Fruit fly (Drosophila melanogaster): Measurements from ENCODE around the gene chico.

The chico gene

DNA sequence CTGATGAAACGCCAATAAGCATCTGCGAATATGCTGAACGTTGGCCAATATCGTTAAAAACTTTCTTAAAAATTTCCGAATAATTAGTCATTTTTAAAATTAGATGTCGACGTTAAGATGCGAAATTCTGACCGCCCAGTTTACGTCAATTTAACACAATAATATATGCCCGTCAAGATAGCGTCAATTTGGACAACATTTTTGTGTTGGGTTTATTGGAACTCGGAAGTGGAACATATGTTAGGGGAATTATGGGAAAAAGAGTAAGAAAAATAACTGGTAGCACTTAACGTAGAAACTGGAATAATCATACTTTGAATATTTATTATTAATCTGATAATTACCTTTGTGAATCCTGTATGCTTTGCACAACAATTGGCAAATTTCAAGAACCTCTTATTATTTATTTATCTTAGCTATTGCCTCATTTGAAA is 8.9 kb upstream of the chico start, which contains the start of gene CG5676 (continued):
- no peak for TF ChIP-seq CG16815 (GFP tag; optimal IDR thresholded peaks at IDR 0.05)
- no peak for TF ChIP-seq CG6272 (GFP tag; IDR thresholded peaks at IDR 0.05)
- TF ChIP-seq cwo (GFP tag; optimal IDR thresholded peaks at IDR 0.05): no peak
- no peak for TF ChIP-seq lmd (GFP tag; IDR thresholded peaks at IDR 0.05)
- no peak for TF ChIP-seq unc-4 (GFP tag; IDR thresholded peaks at IDR 0.05; ENCODE audit: partially characterized antibody)
- TF ChIP-seq Neu2 (GFP tag; optimal IDR thresholded peaks at IDR 0.05; ENCODE audit: borderline replicate concordance): no peak
- TF ChIP-seq nmo (GFP tag; optimal IDR thresholded peaks at IDR 0.05): peak; percentile 39
- no peak for TF ChIP-seq en (GFP tag; optimal IDR thresholded peaks at IDR 0.05)
- TF ChIP-seq CG6254 (GFP tag; optimal IDR thresholded peaks at IDR 0.05): no peak
- TF ChIP-seq CoRest (tag; optimal IDR thresholded peaks at IDR 0.05): no peak
- no peak for TF ChIP-seq Bteb2 (GFP tag; optimal IDR thresholded peaks at IDR 0.05)
- TF ChIP-seq CG17385 (GFP tag; optimal IDR thresholded peaks at IDR 0.05): no peak
- no peak for TF ChIP-seq sens-2 (GFP tag; IDR thresholded peaks at IDR 0.05)
- no peak for TF ChIP-seq NC2β (GFP tag; optimal IDR thresholded peaks at IDR 0.05)
- TF ChIP-seq CG12942 (GFP tag; optimal IDR thresholded peaks at IDR 0.05): no peak
- TF ChIP-seq bowl (GFP tag; IDR thresholded peaks at IDR 0.05): no peak
- no peak for TF ChIP-seq zen2 (GFP tag; IDR thresholded peaks at IDR 0.05; ENCODE audit: partially characterized antibody)
- no peak for TF ChIP-seq CG17186 (GFP tag; optimal IDR thresholded peaks at IDR 0.05)
- TF ChIP-seq CG2712 (tag; optimal IDR thresholded peaks at IDR 0.05): no peak
- TF ChIP-seq HmgZ (tag; optimal IDR thresholded peaks at IDR 0.05): no peak
- TF ChIP-seq sr (GFP tag; IDR thresholded peaks at IDR 0.05): no peak
- peak; percentile 56 for TF ChIP-seq zen (tag; optimal IDR thresholded peaks at IDR 0.05)
- no peak for TF ChIP-seq fd102C (GFP tag; optimal IDR thresholded peaks at IDR 0.05)
- no peak for TF ChIP-seq Sry-β (GFP tag; optimal IDR thresholded peaks at IDR 0.05)
- peak; percentile 23 for TF ChIP-seq CG7271 (tag; optimal IDR thresholded peaks at IDR 0.05)

- TF ChIP-seq Scr (GFP tag; IDR thresholded peaks at IDR 0.05; ENCODE audit: partially characterized antibody) (peak; percentile 47; the same call in 1 of the 2 replicates), nerfin-1 (tag; optimal IDR thresholded peaks at IDR 0.05) (peak; percentile 43), stwl (tag; optimal IDR thresholded peaks at IDR 0.05) (peak; percentile 1), CG2116 (GFP tag; optimal IDR thresholded peaks at IDR 0.05) (peak; percentile 71), Antp (GFP tag; optimal IDR thresholded peaks at IDR 0.05) (no peak), MESR4 (GFP tag; optimal IDR thresholded peaks at IDR 0.05) (peak; percentile 7), unc-4 (GFP tag; IDR thresholded peaks at IDR 0.05; ENCODE audit: partially characterized antibody) (peak; percentile 47; the same call in 1 of the 2 replicates), CoRest (tag; optimal IDR thresholded peaks at IDR 0.05) (no peak), CG30020 (tag; optimal IDR thresholded peaks at IDR 0.05) (peak; percentile 64), Side (GFP tag; optimal IDR thresholded peaks at IDR 0.05) (no peak), BEAF-32 (GFP tag; optimal IDR thresholded peaks at IDR 0.05) (peak; percentile 50), CG12155 (GFP tag; optimal IDR thresholded peaks at IDR 0.05) (no peak), Dll (GFP tag; IDR thresholded peaks at IDR 0.05; ENCODE audit: partially characterized antibody) (0 out of 4 replicates have a peak, but pooled peaks have one; percentile 12)
Measured at dm6 chr2L:10251592-10251991, 4.7 kb upstream of the chico start, which contains the start of gene Ror. Gene Ror (plus strand): TSS chr2L:10251843.

DNA sequence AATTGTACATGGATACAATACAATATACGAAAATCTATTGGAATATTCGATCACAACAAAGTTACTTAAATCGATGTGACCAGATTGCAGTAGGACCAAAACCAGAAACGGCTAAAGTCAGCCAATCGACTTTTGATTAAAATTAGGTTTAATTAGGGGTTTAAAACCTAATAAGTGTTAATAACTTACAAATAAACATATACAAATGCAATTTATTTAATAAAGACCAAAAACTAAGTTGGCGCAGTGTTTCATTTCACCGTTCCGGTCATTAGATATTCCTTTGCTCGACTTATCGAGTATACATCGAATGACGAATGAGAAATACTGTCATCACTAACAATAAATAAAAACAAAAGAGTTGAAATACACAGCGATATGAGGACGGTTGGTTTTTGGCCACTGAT is 3.6 kb upstream of the chico start, which contains the start of the genes bsk and CG31717:
TSS of gene bsk (minus strand) at position 61 of the 407 bp plus-strand sequence.
TSS of gene CG31717 (plus strand) at position 297 of the 407 bp plus-strand sequence.
- TF ChIP-seq Sin3A (optimal IDR thresholded peaks at IDR 0.05): peak; percentile 19
- no peak for TF ChIP-seq CG18476 (GFP tag; optimal IDR thresholded peaks at IDR 0.05)
- TF ChIP-seq lilli (GFP tag; optimal IDR thresholded peaks at IDR 0.05): peak; percentile 7
- TF ChIP-seq CG10321 (GFP tag; IDR thresholded peaks at IDR 0.05): no peak
- no peak for TF ChIP-seq disco-r (GFP tag; optimal IDR thresholded peaks at IDR 0.05)
- TF ChIP-seq Dref (GFP tag; IDR thresholded peaks at IDR 0.05): peak; percentile 71
- no peak for TF ChIP-seq CG11085 (GFP tag; IDR thresholded peaks at IDR 0.05)
- peak; percentile 5 for TF ChIP-seq B-H2 (GFP tag; optimal IDR thresholded peaks at IDR 0.05)
- TF ChIP-seq CG8290 (GFP tag; optimal IDR thresholded peaks at IDR 0.05): peak; percentile 55
- no peak for TF ChIP-seq CG8290 (tag; optimal IDR thresholded peaks at IDR 0.05)
- peak; percentile 62 for TF ChIP-seq CG14710 (tag; optimal IDR thresholded peaks at IDR 0.05)
- TF ChIP-seq nom (GFP tag; optimal IDR thresholded peaks at IDR 0.05): peak; percentile 2
- no peak for TF ChIP-seq en (GFP tag; optimal IDR thresholded peaks at IDR 0.05)
- no peak for TF ChIP-seq D19A (tag; optimal IDR thresholded peaks at IDR 0.05)
- TF ChIP-seq CG17328 (GFP tag; IDR thresholded peaks at IDR 0.05): no peak
